Fruit fly (Drosophila melanogaster): ENCODE results near the gene CG13144.

Gene CG13144

dm6 chr2L:10472257-10472656 is 19.0 kb downstream of the CG13144 start:
- TF ChIP-seq Sin3A (optimal IDR thresholded peaks at IDR 0.05) (no peak), Myc (optimal IDR thresholded peaks at IDR 0.05) (no peak), insv (optimal IDR thresholded peaks at IDR 0.05) (no peak), psq (optimal IDR thresholded peaks at IDR 0.05) (no peak), h (optimal IDR thresholded peaks at IDR 0.05) (no peak), ttk (optimal IDR thresholded peaks at IDR 0.05) (no peak)

DNA sequence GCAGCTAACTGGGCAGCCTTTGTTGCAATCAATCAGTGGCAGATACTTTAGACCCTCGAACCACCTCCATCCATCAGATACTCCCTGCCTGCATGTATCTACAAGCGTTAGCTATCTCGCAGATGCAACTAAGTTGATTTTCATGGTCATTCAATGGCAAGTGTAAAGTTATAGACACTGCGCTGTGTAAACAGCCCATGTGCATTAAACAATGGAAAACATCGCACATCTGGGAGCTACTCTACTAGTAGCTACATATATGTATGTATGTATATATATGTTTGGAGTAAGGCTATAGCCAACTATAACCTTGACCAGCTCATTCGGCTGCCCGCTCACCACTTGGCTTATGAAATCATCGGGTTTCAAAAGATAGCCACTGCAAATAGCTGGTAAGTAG is 21.0 kb downstream of the CG13144 start:
- TF ChIP-seq h (optimal IDR thresholded peaks at IDR 0.05) (no peak), insv (optimal IDR thresholded peaks at IDR 0.05) (no peak), ttk (optimal IDR thresholded peaks at IDR 0.05) (no peak), Sin3A (optimal IDR thresholded peaks at IDR 0.05) (no peak), Myc (optimal IDR thresholded peaks at IDR 0.05) (no peak), psq (optimal IDR thresholded peaks at IDR 0.05) (no peak)

- TF ChIP-seq ttk (optimal IDR thresholded peaks at IDR 0.05) = no peak
- TF ChIP-seq insv (optimal IDR thresholded peaks at IDR 0.05) = no peak
- TF ChIP-seq Myc (optimal IDR thresholded peaks at IDR 0.05) = no peak
- TF ChIP-seq Sin3A (optimal IDR thresholded peaks at IDR 0.05) = no peak
- TF ChIP-seq psq (optimal IDR thresholded peaks at IDR 0.05) = no peak
- TF ChIP-seq h (optimal IDR thresholded peaks at IDR 0.05) = no peak
Measured at dm6 chr2L:10468978-10469377, 22.3 kb downstream of the CG13144 start.

DNA sequence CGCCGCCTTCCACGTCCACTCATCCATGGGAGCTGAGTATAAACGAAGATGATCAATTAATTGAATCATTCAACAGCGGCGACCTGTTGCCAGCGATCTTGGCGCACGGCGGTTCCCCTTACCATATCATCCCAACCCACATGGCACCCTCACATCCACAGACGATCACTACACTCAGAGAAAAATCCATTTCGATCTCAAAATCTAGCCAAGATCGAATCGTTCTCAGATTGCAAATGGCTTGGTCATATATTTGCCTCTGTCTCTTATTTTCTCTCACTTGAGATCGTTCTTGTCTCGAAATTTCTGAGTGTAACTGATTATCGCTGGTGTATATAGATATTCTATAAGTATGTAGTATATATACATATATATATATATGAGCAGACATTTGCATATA is 22.9 kb downstream of the CG13144 start:
- no peak for TF ChIP-seq insv (optimal IDR thresholded peaks at IDR 0.05)
- TF ChIP-seq Myc (optimal IDR thresholded peaks at IDR 0.05) = no peak
- TF ChIP-seq ttk (optimal IDR thresholded peaks at IDR 0.05) = no peak
- TF ChIP-seq h (optimal IDR thresholded peaks at IDR 0.05) = no peak
- no peak for TF ChIP-seq psq (optimal IDR thresholded peaks at IDR 0.05)
- no peak for TF ChIP-seq Sin3A (optimal IDR thresholded peaks at IDR 0.05)

DNA sequence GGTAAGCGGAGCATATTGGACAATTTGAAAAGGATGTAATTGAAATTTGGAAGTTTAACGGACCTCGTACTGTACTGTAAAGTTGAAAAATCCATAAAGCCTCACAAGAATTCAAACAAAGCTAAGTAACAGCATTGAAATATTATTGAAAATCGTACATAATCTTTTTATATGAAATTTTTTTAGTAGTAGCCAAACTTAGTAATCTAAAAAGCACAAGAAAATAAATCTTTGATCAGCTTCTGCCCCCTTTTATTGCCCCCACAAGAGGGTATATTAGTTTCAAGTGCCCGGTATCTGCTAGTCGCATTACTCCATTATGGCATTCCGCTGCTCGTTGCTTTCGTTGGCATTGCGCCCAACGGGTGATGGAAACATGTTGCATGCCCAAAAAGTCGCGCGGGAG is 24.4 kb downstream of the CG13144 start:
- no peak for TF ChIP-seq psq (optimal IDR thresholded peaks at IDR 0.05)
- no peak for TF ChIP-seq Myc (optimal IDR thresholded peaks at IDR 0.05)
- TF ChIP-seq ttk (optimal IDR thresholded peaks at IDR 0.05) = no peak
- no peak for TF ChIP-seq insv (optimal IDR thresholded peaks at IDR 0.05)
- TF ChIP-seq h (optimal IDR thresholded peaks at IDR 0.05) = no peak
- TF ChIP-seq Sin3A (optimal IDR thresholded peaks at IDR 0.05) = no peak

dm6 chr2L:10458979-10459378 is 32.3 kb downstream of the CG13144 start:
- TF ChIP-seq Sin3A (optimal IDR thresholded peaks at IDR 0.05) (no peak), psq (optimal IDR thresholded peaks at IDR 0.05) (no peak), insv (optimal IDR thresholded peaks at IDR 0.05) (no peak)

DNA sequence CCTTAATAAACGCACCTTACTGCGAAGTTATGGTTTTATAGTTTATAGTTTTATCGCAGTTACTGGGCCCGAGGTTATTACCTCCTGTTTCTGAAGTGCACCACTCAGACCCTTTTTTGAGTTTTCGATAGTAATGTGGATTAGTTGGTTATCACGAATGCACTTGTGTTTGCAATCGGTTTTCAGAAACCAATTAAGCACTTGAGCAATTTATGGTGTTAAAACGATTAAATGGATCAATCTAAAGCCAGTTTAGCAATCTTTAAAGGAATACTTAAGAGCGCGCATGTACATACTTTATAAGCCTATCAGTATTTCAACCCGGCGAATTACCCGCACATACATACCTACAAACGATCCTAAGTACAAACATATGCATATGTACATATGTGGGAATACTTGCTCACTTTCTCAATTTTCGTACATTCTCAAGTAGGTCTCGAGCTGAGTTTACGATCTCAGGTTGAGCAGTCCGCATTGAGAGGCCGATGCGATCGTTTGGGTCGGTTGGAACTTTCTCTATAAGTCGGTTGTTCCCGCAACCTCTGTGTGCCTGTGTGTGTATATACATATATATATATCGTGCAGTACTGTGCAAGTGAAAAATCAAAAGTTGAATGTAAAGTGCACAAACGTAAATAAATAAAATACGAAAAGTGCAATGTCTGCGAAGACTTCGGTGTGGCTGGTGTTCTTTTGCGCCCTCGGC is 33.9 kb downstream of the CG13144 start, which contains the start of the genes LManI and LManII:
LManI (minus strand) TSS at position 51 of the 709 bp plus-strand sequence.
LManII (plus strand) TSS at position 468 of the 709 bp plus-strand sequence.
- TF ChIP-seq Myc (optimal IDR thresholded peaks at IDR 0.05) (no peak), h (optimal IDR thresholded peaks at IDR 0.05) (no peak), ttk (optimal IDR thresholded peaks at IDR 0.05) (no peak), insv (optimal IDR thresholded peaks at IDR 0.05) (no peak), psq (optimal IDR thresholded peaks at IDR 0.05) (no peak)

DNA sequence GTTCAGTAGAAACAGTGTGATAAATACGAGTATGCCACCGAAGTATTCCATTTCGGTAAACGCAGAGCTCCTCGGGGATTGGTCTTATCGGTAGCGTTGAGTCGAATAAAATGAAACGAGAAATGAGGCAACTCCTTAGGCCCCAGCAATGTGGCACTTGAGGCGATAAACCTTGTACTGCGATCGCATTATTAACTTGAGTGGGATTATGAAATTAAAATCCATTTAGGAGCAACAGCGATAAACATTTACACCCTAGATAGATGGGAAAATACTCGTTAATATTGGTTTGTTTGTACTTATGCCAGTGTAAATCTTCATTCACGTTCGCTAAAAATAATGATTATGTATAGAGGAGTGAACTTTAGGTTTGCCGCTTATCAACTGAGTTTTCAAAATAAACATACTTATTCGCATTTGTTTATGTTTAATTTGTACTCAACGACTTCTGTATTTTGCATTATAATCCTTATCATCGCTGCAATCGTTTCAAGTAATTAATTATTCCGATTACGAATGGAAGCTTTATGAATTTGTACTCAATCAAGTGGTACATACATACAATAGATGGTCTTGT is 35.2 kb downstream of the CG13144 start:
- TF ChIP-seq Sin3A (optimal IDR thresholded peaks at IDR 0.05) (no peak), Myc (optimal IDR thresholded peaks at IDR 0.05) (no peak), h (optimal IDR thresholded peaks at IDR 0.05) (no peak), ttk (optimal IDR thresholded peaks at IDR 0.05) (no peak), insv (optimal IDR thresholded peaks at IDR 0.05) (no peak), psq (optimal IDR thresholded peaks at IDR 0.05) (no peak)

dm6 chr2L:10452296-10452695 is 39.0 kb downstream of the CG13144 start, which contains the start of gene ppk10:
Gene ppk10, minus strand, starts transcription at chr2L:10452396.
- TF ChIP-seq Myc (optimal IDR thresholded peaks at IDR 0.05) = no peak
- TF ChIP-seq h (optimal IDR thresholded peaks at IDR 0.05) = no peak
- TF ChIP-seq Sin3A (optimal IDR thresholded peaks at IDR 0.05) = no peak
- TF ChIP-seq psq (optimal IDR thresholded peaks at IDR 0.05) = no peak
- TF ChIP-seq ttk (optimal IDR thresholded peaks at IDR 0.05) = no peak
- TF ChIP-seq insv (optimal IDR thresholded peaks at IDR 0.05) = no peak

DNA sequence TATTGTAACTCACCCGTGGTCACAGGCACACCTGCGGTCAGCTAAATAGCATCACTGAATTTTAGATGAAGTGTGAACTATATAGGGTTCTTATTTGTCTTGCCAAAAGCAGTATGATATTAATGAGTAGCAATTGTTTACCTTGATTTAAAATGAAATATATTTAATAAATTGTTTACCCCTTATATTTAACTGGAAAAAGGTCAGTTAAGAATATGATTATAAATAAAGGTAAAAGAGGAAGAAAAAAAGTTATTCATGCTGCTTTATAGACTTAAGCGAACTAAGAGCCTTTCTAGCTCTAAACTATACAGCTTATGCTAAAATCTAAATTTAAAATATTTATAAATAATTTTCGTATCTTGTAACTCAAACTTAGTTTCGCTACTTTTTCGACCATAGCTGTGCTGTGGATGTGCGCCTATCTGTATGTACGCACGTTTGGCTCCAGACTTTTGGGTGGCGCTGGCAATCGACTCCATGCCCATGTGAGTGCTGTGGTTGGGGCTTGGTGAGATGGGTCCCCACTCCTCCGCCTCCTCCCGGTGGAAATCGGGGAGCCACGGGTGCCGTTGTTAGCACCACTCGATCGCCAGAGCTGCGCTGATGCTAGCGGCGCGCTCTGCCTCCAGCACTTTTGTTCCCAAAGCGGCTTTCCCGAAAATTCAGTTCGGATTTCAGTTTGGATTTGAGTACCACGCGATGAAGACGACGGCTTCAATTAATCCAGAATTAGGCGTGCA is 49.0 kb downstream of the CG13144 start, which contains the start of gene loh:
loh (plus strand) TSS at position 487 of the 743 bp plus-strand sequence.
- no peak for TF ChIP-seq ttk (optimal IDR thresholded peaks at IDR 0.05)
- TF ChIP-seq insv (optimal IDR thresholded peaks at IDR 0.05) = no peak
- TF ChIP-seq Sin3A (optimal IDR thresholded peaks at IDR 0.05) = no peak
- TF ChIP-seq psq (optimal IDR thresholded peaks at IDR 0.05) = no peak
- no peak for TF ChIP-seq h (optimal IDR thresholded peaks at IDR 0.05)
- no peak for TF ChIP-seq Myc (optimal IDR thresholded peaks at IDR 0.05)

Measured in Kc167 (cell line).